Worm (Caenorhabditis elegans) whole organism, L1 larva: ENCODE data around the gene C15C8.5.

Experiments used
- C16A3.4 ChIP-seq: fragments of 150-350 bp; optimal IDR thresholded peaks from 2 replicates; lab custom pipeline; 2014; ENCODE audit warnings: missing biosample characterization, missing genetic modification characterization
- blmp-1 ChIP-seq: fragments of 150-350 bp; optimal IDR thresholded peaks from 2 replicates; lab custom pipeline; 2014; ENCODE audit warnings: missing biosample characterization, missing genetic modification characterization
- ceh-88 ChIP-seq: fragments of 200-800 bp; sonication (Bioruptor generic); IDR thresholded peaks from 2 replicates; pipeline ENCODE4 v1.3.6; 2022; ENCODE audit warnings: missing genetic modification characterization, missing compliant biosample characterization
- elt-2 ChIP-seq: sonication (generic microtip); optimal IDR thresholded peaks from 2 replicates; lab custom pipeline; 2016; ENCODE audit warnings: missing genetic modification characterization, mild to moderate bottlenecking, inconsistent platforms, missing compliant biosample characterization, missing genetic modification reagents
- elt-3 ChIP-seq, 6 experiments: fragments of 150-350 bp in 1 of 6; sonication (generic microtip); optimal IDR thresholded peaks; 2 replicates each; lab custom pipeline; 2017 to 2018; ENCODE audit warnings: missing biosample characterization in 6 of 6, missing genetic modification characterization in 6 of 6, inconsistent platforms in 1 of 6
- fkh-10 ChIP-seq: sonication (generic microtip); optimal IDR thresholded peaks from 2 replicates; lab custom pipeline; 2017; ENCODE audit warnings: missing biosample characterization, missing genetic modification reagents, missing genetic modification characterization
- fos-1 ChIP-seq: fragments of 150-350 bp; optimal IDR thresholded peaks from 2 replicates; lab custom pipeline; 2014; ENCODE audit warnings: missing biosample characterization, missing genetic modification characterization
- grh-1 ChIP-seq: fragments of 200-800 bp; sonication (Bioruptor generic); IDR thresholded peaks from 2 replicates; pipeline ENCODE4 v1.3.6; 2022; ENCODE audit warnings: missing genetic modification reagents, missing genetic modification characterization, missing compliant biosample characterization
- hlh-4 ChIP-seq: sonication (generic microtip); optimal IDR thresholded peaks from 2 replicates; lab custom pipeline; 2016; ENCODE audit warnings: mild to moderate bottlenecking, missing genetic modification characterization, missing compliant biosample characterization
- hpl-2 ChIP-seq: fragments of 150-350 bp; optimal IDR thresholded peaks from 2 replicates; lab custom pipeline; 2014; ENCODE audit warnings: missing biosample characterization, missing genetic modification reagents, missing genetic modification characterization
- isw-1 ChIP-seq: fragments of 200-800 bp; sonication (Bioruptor generic); IDR thresholded peaks from 2 replicates; pipeline ENCODE4 v1.3.6; 2022; ENCODE audit warnings: missing genetic modification characterization, missing compliant biosample characterization
- lin-13 ChIP-seq: fragments of 150-350 bp; optimal IDR thresholded peaks from 2 replicates; lab custom pipeline; 2014; ENCODE audit warnings: missing biosample characterization, missing genetic modification reagents, missing genetic modification characterization
- lin-35 ChIP-seq, 2 experiments: fragments of 150-350 bp; optimal IDR thresholded peaks; 2 replicates each; lab custom pipeline; 2014; ENCODE audit warnings: missing biosample characterization in 2 of 2, missing genetic modification characterization in 2 of 2, missing genetic modification reagents in 2 of 2
- mef-2 ChIP-seq: fragments of 150-350 bp; optimal IDR thresholded peaks from 2 replicates; lab custom pipeline; 2014; ENCODE audit warnings: missing biosample characterization, missing genetic modification characterization
- mep-1 ChIP-seq: fragments of 150-350 bp; optimal IDR thresholded peaks from 2 replicates; lab custom pipeline; 2014; ENCODE audit warnings: missing biosample characterization, missing genetic modification characterization
- nhr-19 ChIP-seq: fragments of 200-800 bp; sonication (Bioruptor generic); conservative IDR thresholded peaks from 2 replicates; pipeline ENCODE4 v1.3.6; 2022; ENCODE audit warnings: missing genetic modification characterization, missing compliant biosample characterization
- nhr-20 ChIP-seq: sonication (generic microtip); optimal IDR thresholded peaks from 2 replicates; lab custom pipeline; 2016; ENCODE audit warnings: mild to moderate bottlenecking, missing genetic modification characterization, missing compliant biosample characterization
- nhr-28 ChIP-seq: fragments of 150-350 bp; optimal IDR thresholded peaks from 2 replicates; lab custom pipeline; 2014; ENCODE audit warnings: missing biosample characterization, missing genetic modification characterization
- nhr-47 ChIP-seq: sonication (generic microtip); optimal IDR thresholded peaks from 2 replicates; lab custom pipeline; 2016; ENCODE audit warnings: mild to moderate bottlenecking, missing genetic modification characterization, moderate library complexity, missing compliant biosample characterization
- nhr-71 ChIP-seq: sonication (generic microtip); optimal IDR thresholded peaks from 2 replicates; lab custom pipeline; 2016; ENCODE audit warnings: mild to moderate bottlenecking, missing genetic modification characterization, moderate library complexity, missing compliant biosample characterization
- nhr-84 ChIP-seq: sonication (generic microtip); optimal IDR thresholded peaks from 2 replicates; lab custom pipeline; 2017; ENCODE audit warnings: missing biosample characterization, missing genetic modification characterization
- nhr-85 ChIP-seq: sonication (generic microtip); peaks from one replicate; lab custom pipeline; 2016; ENCODE audit warnings: missing genetic modification characterization, inconsistent platforms, missing compliant biosample characterization
- pax-3 ChIP-seq: fragments of 200-800 bp; sonication (Bioruptor generic); optimal IDR thresholded peaks from 2 replicates; lab custom pipeline; 2018; ENCODE audit warnings: mild to moderate bottlenecking, missing genetic modification characterization, moderate library complexity, missing compliant biosample characterization
- rnt-1 ChIP-seq: sonication (generic microtip); optimal IDR thresholded peaks from 2 replicates; lab custom pipeline; 2016; ENCODE audit warnings: mild to moderate bottlenecking, missing genetic modification characterization, moderate library complexity, missing compliant biosample characterization
- skn-1 ChIP-seq: fragments of 150-350 bp; optimal IDR thresholded peaks from 2 replicates; lab custom pipeline; 2014; ENCODE audit warnings: missing biosample characterization, missing genetic modification characterization
- snpc-4 ChIP-seq: fragments of 150-350 bp; optimal IDR thresholded peaks from 2 replicates; lab custom pipeline; 2014; ENCODE audit warnings: missing biosample characterization, missing genetic modification characterization
- snu-23 ChIP-seq: sonication (generic microtip); optimal IDR thresholded peaks from 2 replicates; lab custom pipeline; 2016; ENCODE audit warnings: missing genetic modification characterization, missing compliant biosample characterization
- unc-30 ChIP-seq: sonication (generic microtip); optimal IDR thresholded peaks from 2 replicates; lab custom pipeline; 2017; ENCODE audit warnings: missing biosample characterization, missing genetic modification characterization
- unc-86 ChIP-seq: sonication (generic microtip); optimal IDR thresholded peaks from 2 replicates; lab custom pipeline; 2016; ENCODE audit warnings: missing genetic modification characterization, missing compliant biosample characterization
- zag-1 ChIP-seq: fragments of 150-350 bp; optimal IDR thresholded peaks from 2 replicates; lab custom pipeline; 2014; ENCODE audit warnings: missing biosample characterization, missing genetic modification characterization

Gene C15C8.5

ce11 chrV:12795196-12795595 is 47.4 kb downstream of the C15C8.5 start, which contains the start of gene ugt-4:
ugt-4 (minus strand) TSS chrV:12795336.
- TF ChIP-seq isw-1 (no peak), elt-3 (tag; optimal IDR thresholded peaks at IDR 0.05; lab: Kevin White, UChicago) (peak in 1 of 6 experiments; percentile 47), elt-2 (tag; lab: Kevin White, UChicago) (peak; percentile 50), nhr-71 (tag; lab: Kevin White, UChicago) (peak; percentile 10), lin-35 (GFP tag; optimal IDR thresholded peaks at IDR 0.05; lab: Kevin White, UChicago) (peak in 1 of 2 experiments; percentile 36)

- TF ChIP-seq fos-1 (tag; lab: Kevin White, UChicago) (no peak), elt-2 (tag; lab: Kevin White, UChicago) (peak; percentile 54), lin-35 (GFP tag; optimal IDR thresholded peaks at IDR 0.05; lab: Kevin White, UChicago) (no peak), zag-1 (tag; lab: Kevin White, UChicago) (no peak), nhr-20 (peak; percentile 5), snpc-4 (no peak), unc-86 (no peak), mef-2 (tag; lab: Kevin White, UChicago) (no peak), skn-1 (tag; lab: Kevin White, UChicago) (no peak), unc-30 (tag; lab: Kevin White, UChicago) (no peak), pax-3 (no peak), C16A3.4 (tag; lab: Kevin White, UChicago) (no peak), elt-3 (tag; optimal IDR thresholded peaks at IDR 0.05; lab: Kevin White, UChicago) (peak in 1 of 6 experiments; percentile 4)
These were observed 48.1 kb downstream of the C15C8.5 start for ce11 chrV:12795927-12796326.

ce11 chrV:12796908-12797490 is 49.2 kb downstream of the C15C8.5 start:
- no peak for TF ChIP-seq nhr-47 (tag; lab: Kevin White, UChicago)
- TF ChIP-seq elt-2 (tag; lab: Kevin White, UChicago) = peak; percentile 66

ce11 chrV:12797992-12798391 is 50.2 kb downstream of the C15C8.5 start, which contains the start of gene ugt-6:
ugt-6 (minus strand) TSS chrV:12798224.
- no peak for TF ChIP-seq snpc-4
- TF ChIP-seq hpl-2 (GFP tag; lab: Kevin White, UChicago) = no peak
- no peak for TF ChIP-seq zag-1 (tag; lab: Kevin White, UChicago)
- no peak for TF ChIP-seq nhr-19
- no peak for TF ChIP-seq nhr-84 (tag; lab: Kevin White, UChicago)
- TF ChIP-seq elt-2 (tag; lab: Kevin White, UChicago) = no peak
- no peak for TF ChIP-seq fkh-10 (GFP tag; lab: Kevin White, UChicago)
- no peak for TF ChIP-seq grh-1 (GFP tag; lab: Robert Waterston, UW)
- TF ChIP-seq ceh-88 (GFP tag; lab: Robert Waterston, UW) = no peak
- no peak for TF ChIP-seq lin-13 (GFP tag; lab: Kevin White, UChicago)
- TF ChIP-seq snu-23 = no peak
- no peak for TF ChIP-seq nhr-71 (tag; lab: Kevin White, UChicago)
- no peak for TF ChIP-seq rnt-1 (tag; lab: Kevin White, UChicago)
- no peak for TF ChIP-seq mep-1 (tag; lab: Kevin White, UChicago)
- TF ChIP-seq hlh-4 (tag; lab: Kevin White, UChicago) = no peak
- TF ChIP-seq nhr-85 (tag; lab: Kevin White, UChicago) = no peak
- TF ChIP-seq fos-1 (tag; lab: Kevin White, UChicago) = no peak
- TF ChIP-seq blmp-1 (tag; lab: Kevin White, UChicago) = no peak
- TF ChIP-seq nhr-28 (tag; lab: Kevin White, UChicago) = no peak
